Fruit fly (Drosophila melanogaster) whole organism, embryonic: ENCODE results near the gene CG12948.

ENCODE experiments used
- Blimp-1 ChIP-seq: fragments of 200-800 bp; sonication (Bioruptor generic); optimal IDR thresholded peaks from 3 replicates; lab custom pipeline; 2018; ENCODE audit warnings: missing biosample characterization, missing genetic modification characterization, mild to moderate bottlenecking, moderate library complexity, missing genetic modification reagents
- CG10209 ChIP-seq: fragments of 200-800 bp; sonication (Bioruptor generic); optimal IDR thresholded peaks from 3 replicates; lab custom pipeline; 2017; ENCODE audit warnings: missing biosample characterization, mild to moderate bottlenecking, missing genetic modification characterization, missing genetic modification reagents
- CG10274 ChIP-seq: fragments of 200-800 bp; sonication (Bioruptor generic); optimal IDR thresholded peaks from 3 replicates; lab custom pipeline; 2017; ENCODE audit warnings: missing biosample characterization, mild to moderate bottlenecking, missing genetic modification characterization
- CG11695 ChIP-seq: fragments of 200-800 bp; sonication (Bioruptor generic); IDR thresholded peaks from 3 replicates; pipeline ENCODE4 v1.3.6; 2022; ENCODE audit warnings: missing biosample characterization, missing genetic modification characterization
- CG12104 ChIP-seq: fragments of 200-800 bp; sonication (Bioruptor generic); optimal IDR thresholded peaks from 3 replicates; lab custom pipeline; 2016; ENCODE audit warnings: missing biosample characterization, missing genetic modification characterization
- CG12299 ChIP-seq: fragments of 200-800 bp; sonication (Bioruptor generic); optimal IDR thresholded peaks from 2 replicates; lab custom pipeline; 2018; ENCODE audit warnings: missing biosample characterization, mild to moderate bottlenecking, missing genetic modification characterization
- CG16815 ChIP-seq: fragments of 200-800 bp; sonication (Bioruptor generic); optimal IDR thresholded peaks from 3 replicates; lab custom pipeline; 2017; ENCODE audit warnings: missing biosample characterization, mild to moderate bottlenecking, missing genetic modification characterization
- CG3065 ChIP-seq: fragments of 200-800 bp; sonication (Bioruptor generic); optimal IDR thresholded peaks from 2 replicates; lab custom pipeline; 2016; ENCODE audit warnings: missing biosample characterization, missing genetic modification characterization
- CG32772 ChIP-seq: fragments of 200-800 bp; sonication (Bioruptor generic); IDR thresholded peaks from 2 replicates; pipeline ENCODE4 v1.3.6; 2022; ENCODE audit warnings: missing biosample characterization, missing genetic modification characterization
- CG33557 ChIP-seq: fragments of 200-800 bp; sonication (Bioruptor generic); optimal IDR thresholded peaks from 2 replicates; lab custom pipeline; 2019; ENCODE audit warnings: missing biosample characterization, mild to moderate bottlenecking, missing genetic modification characterization, moderate library complexity
- CG34422 ChIP-seq: fragments of 200-800 bp; sonication (Bioruptor generic); IDR thresholded peaks from 3 replicates; pipeline ENCODE4 v1.3.6; 2022; ENCODE audit warnings: missing biosample characterization, missing genetic modification characterization
- CG3995 ChIP-seq: fragments of 200-800 bp; sonication (Bioruptor generic); optimal IDR thresholded peaks from 3 replicates; lab custom pipeline; 2016; ENCODE audit warnings: missing biosample characterization, missing genetic modification characterization
- CG42726 ChIP-seq: fragments of 200-800 bp; sonication (Bioruptor generic); IDR thresholded peaks from 2 replicates; pipeline ENCODE4 v1.3.6; 2022; ENCODE audit warnings: missing biosample characterization, missing genetic modification characterization; ENCODE audit not compliant: partially characterized antibody
- CG5245 ChIP-seq: fragments of 200-800 bp; sonication (Bioruptor generic); optimal IDR thresholded peaks from 3 replicates; lab custom pipeline; 2016; ENCODE audit warnings: missing biosample characterization, missing genetic modification characterization
- CG6254 ChIP-seq: fragments of 200-800 bp; sonication (Bioruptor generic); optimal IDR thresholded peaks from 3 replicates; lab custom pipeline; 2017; ENCODE audit warnings: mild to moderate bottlenecking, missing biosample characterization, missing genetic modification reagents, missing genetic modification characterization
- CG6689 ChIP-seq: fragments of 200-800 bp; sonication (Bioruptor generic); IDR thresholded peaks from 2 replicates; pipeline ENCODE4 v1.3.6; 2022; ENCODE audit warnings: missing biosample characterization, missing genetic modification characterization
- CG7928 ChIP-seq: fragments of 200-800 bp; sonication (Bioruptor generic); optimal IDR thresholded peaks from 2 replicates; lab custom pipeline; 2017; ENCODE audit warnings: missing biosample characterization, mild to moderate bottlenecking, missing genetic modification characterization
- CG8359 ChIP-seq: fragments of 200-800 bp; sonication (Bioruptor generic); optimal IDR thresholded peaks from 2 replicates; lab custom pipeline; 2017; ENCODE audit warnings: missing biosample characterization, mild to moderate bottlenecking, missing genetic modification characterization, borderline replicate concordance
- CTCF ChIP-seq: fragments of 200-800 bp; sonication (Bioruptor generic); optimal IDR thresholded peaks from 2 replicates; lab custom pipeline; 2017; ENCODE audit warnings: missing biosample characterization, mild to moderate bottlenecking, missing genetic modification characterization, moderate library complexity
- Dip3 ChIP-seq: fragments of 200-800 bp; sonication (Bioruptor generic); optimal IDR thresholded peaks from 3 replicates; lab custom pipeline; 2016; ENCODE audit warnings: missing biosample characterization, missing genetic modification characterization
- E2f2 ChIP-seq: fragments of 200-800 bp; sonication (Bioruptor generic); IDR thresholded peaks from 2 replicates; pipeline ENCODE4 v1.3.6; 2022; ENCODE audit warnings: missing biosample characterization, missing genetic modification characterization
- Ets65A ChIP-seq: fragments of 200-800 bp; sonication (Bioruptor generic); peaks from one replicate; lab custom pipeline; 2016; ENCODE audit warnings: missing biosample characterization, missing genetic modification characterization
- H15 ChIP-seq: fragments of 200-800 bp; sonication (Bioruptor generic); IDR thresholded peaks from 3 replicates; pipeline ENCODE4 v1.3.6; 2022; ENCODE audit warnings: missing biosample characterization, missing genetic modification characterization
- Hey ChIP-seq: fragments of 200-800 bp; sonication (Bioruptor generic); optimal IDR thresholded peaks from 3 replicates; lab custom pipeline; 2018; ENCODE audit warnings: missing biosample characterization, mild to moderate bottlenecking, missing genetic modification characterization
- Hmr ChIP-seq: fragments of 200-800 bp; sonication (Bioruptor generic); optimal IDR thresholded peaks from 3 replicates; lab custom pipeline; 2017; ENCODE audit warnings: mild to moderate bottlenecking, missing biosample characterization, missing genetic modification reagents, missing genetic modification characterization
- MESR4 ChIP-seq: fragments of 200-800 bp; sonication (Bioruptor generic); optimal IDR thresholded peaks from 2 replicates; lab custom pipeline; 2018; ENCODE audit warnings: missing biosample characterization, mild to moderate bottlenecking, missing genetic modification characterization, moderate library complexity
- Meics ChIP-seq: fragments of 200-800 bp; sonication (Bioruptor generic); optimal IDR thresholded peaks from 2 replicates; lab custom pipeline; 2017; ENCODE audit warnings: missing biosample characterization, mild to moderate bottlenecking, missing genetic modification characterization
- NC2α ChIP-seq: fragments of 200-800 bp; sonication (Bioruptor generic); optimal IDR thresholded peaks from 2 replicates; lab custom pipeline; 2016; ENCODE audit warnings: missing biosample characterization, missing genetic modification characterization
- Nf-YC ChIP-seq: fragments of 200-800 bp; optimal IDR thresholded peaks from 3 replicates; lab custom pipeline; 2019; ENCODE audit warnings: missing biosample characterization, mild to moderate bottlenecking, missing genetic modification characterization, moderate library complexity
- Oli ChIP-seq: fragments of 200-800 bp; sonication (Bioruptor generic); optimal IDR thresholded peaks from 2 replicates; lab custom pipeline; 2018; ENCODE audit warnings: missing biosample characterization, mild to moderate bottlenecking, missing genetic modification characterization, moderate library complexity
- Pdp1 ChIP-seq, 2 experiments: fragments of 200-800 bp; sonication (Bioruptor generic); optimal IDR thresholded peaks; 3 replicates each; lab custom pipeline; 2016; ENCODE audit warnings: missing biosample characterization in 2 of 2, missing genetic modification characterization in 2 of 2, mild to moderate bottlenecking in 1 of 2, moderate library complexity in 1 of 2
- Xrp1 ChIP-seq: fragments of 200-800 bp; sonication (Bioruptor generic); IDR thresholded peaks from 2 replicates; pipeline ENCODE4 v1.3.6; 2022; ENCODE audit warnings: missing biosample characterization, missing genetic modification characterization
- al ChIP-seq: fragments of 200-800 bp; sonication (Bioruptor generic); IDR thresholded peaks from 2 replicates; pipeline ENCODE4 v1.3.6; 2022; ENCODE audit warnings: missing biosample characterization, missing genetic modification characterization
- bigmax ChIP-seq: fragments of 200-800 bp; sonication (Bioruptor generic); optimal IDR thresholded peaks from 2 replicates; lab custom pipeline; 2018; ENCODE audit warnings: missing biosample characterization, mild to moderate bottlenecking, missing genetic modification characterization
- bowl ChIP-seq: fragments of 200-800 bp; sonication (Bioruptor generic); IDR thresholded peaks from 2 replicates; pipeline ENCODE4 v1.3.6; 2022; ENCODE audit warnings: missing biosample characterization, missing genetic modification characterization
- br ChIP-seq: fragments of >200 bp; optimal IDR thresholded peaks from 2 replicates; lab custom pipeline; 2017
- cad ChIP-seq: fragments of >200 bp; optimal IDR thresholded peaks from 2 replicates; lab custom pipeline; 2017; ENCODE audit warnings: missing biosample characterization, missing genetic modification characterization
- chinmo ChIP-seq: fragments of 200-800 bp; sonication (Bioruptor generic); IDR thresholded peaks from 4 replicates; pipeline ENCODE4 v1.3.6; 2022; ENCODE audit warnings: missing biosample characterization, missing genetic modification characterization; ENCODE audit not compliant: partially characterized antibody
- disco-r ChIP-seq: fragments of 200-800 bp; sonication (Bioruptor generic); optimal IDR thresholded peaks from 2 replicates; lab custom pipeline; 2016; ENCODE audit warnings: missing biosample characterization, missing genetic modification characterization
- eyg ChIP-seq: fragments of 200-800 bp; sonication (Bioruptor generic); optimal IDR thresholded peaks from 3 replicates; lab custom pipeline; 2016; ENCODE audit warnings: missing biosample characterization, missing genetic modification characterization
- kah ChIP-seq: fragments of 200-800 bp; sonication (Bioruptor generic); optimal IDR thresholded peaks from 2 replicates; lab custom pipeline; 2018; ENCODE audit warnings: missing biosample characterization, mild to moderate bottlenecking, missing genetic modification characterization
- ken ChIP-seq: fragments of 200-800 bp; sonication (Bioruptor generic); IDR thresholded peaks from 3 replicates; pipeline ENCODE4 v1.3.6; 2022; ENCODE audit warnings: missing biosample characterization, missing genetic modification characterization
- kni ChIP-seq: fragments of 200-800 bp; sonication (Bioruptor generic); optimal IDR thresholded peaks from 3 replicates; lab custom pipeline; 2017; ENCODE audit warnings: mild to moderate bottlenecking, missing biosample characterization, missing genetic modification reagents, missing genetic modification characterization
- knrl ChIP-seq: fragments of 200-800 bp; sonication (Bioruptor generic); IDR thresholded peaks from 3 replicates; pipeline ENCODE4 v1.3.6; 2022; ENCODE audit warnings: missing biosample characterization, missing genetic modification characterization; ENCODE audit not compliant: partially characterized antibody
- nerfin-2 ChIP-seq: fragments of 200-800 bp; sonication (Bioruptor generic); IDR thresholded peaks from 2 replicates; pipeline ENCODE4 v1.3.6; 2022; ENCODE audit warnings: missing biosample characterization, missing genetic modification characterization; ENCODE audit not compliant: partially characterized antibody
- pita ChIP-seq: fragments of 200-800 bp; sonication (Bioruptor generic); optimal IDR thresholded peaks from 2 replicates; lab custom pipeline; 2017; ENCODE audit warnings: missing biosample characterization, mild to moderate bottlenecking, missing genetic modification characterization
- ro ChIP-seq: fragments of 200-800 bp; sonication (Bioruptor generic); IDR thresholded peaks from 2 replicates; pipeline ENCODE4 v1.3.6; 2022; ENCODE audit warnings: missing biosample characterization, missing genetic modification characterization
- tna ChIP-seq: fragments of 200-800 bp; sonication (Bioruptor generic); IDR thresholded peaks from 2 replicates; pipeline ENCODE4 v1.3.6; 2022; ENCODE audit warnings: missing biosample characterization, missing genetic modification characterization; ENCODE audit not compliant: partially characterized antibody
- usp ChIP-seq: fragments of >200 bp; optimal IDR thresholded peaks from 2 replicates; lab custom pipeline; 2017; ENCODE audit warnings: missing biosample characterization, missing genetic modification characterization
- z ChIP-seq: fragments of 200-800 bp; sonication (Bioruptor generic); IDR thresholded peaks from 3 replicates; pipeline ENCODE4 v1.3.6; 2022; ENCODE audit warnings: missing biosample characterization, missing genetic modification characterization

Gene CG12948

dm6 chr3R:9784341-9785062 lies 37.0 kb upstream of the CG12948 start, which contains the start of the genes MtnA and CG8500 (continued):
- TF ChIP-seq Nf-YC (tag; lab: Kevin White, UChicago) (no peak), CG3995 (GFP tag; lab: Kevin White, UChicago) (no peak), CG16815 (GFP tag; lab: Kevin White, UChicago) (no peak), kni (GFP tag; lab: Kevin White, UChicago) (no peak), E2f2 (GFP tag; lab: Robert Waterston, UW) (peak; percentile 68), disco-r (GFP tag; lab: Kevin White, UChicago) (no peak), eyg (GFP tag; lab: Kevin White, UChicago) (no peak), Meics (GFP tag; lab: Kevin White, UChicago) (no peak), bowl (GFP tag; lab: Robert Waterston, UW) (no peak), CG8359 (GFP tag; lab: Kevin White, UChicago) (no peak), tna (GFP tag; lab: Robert Waterston, UW) (peak; percentile 19; the same call in 1 of the 2 replicates), H15 (GFP tag; lab: Robert Waterston, UW) (no peak), kah (GFP tag; lab: Kevin White, UChicago) (no peak), chinmo (0 out of 4 replicates have a peak, but pooled peaks have one; percentile 65), CG12104 (GFP tag; lab: Kevin White, UChicago) (no peak), Hmr (GFP tag; lab: Kevin White, UChicago) (peak; percentile 79), Hey (no peak), bigmax (GFP tag; lab: Kevin White, UChicago) (peak; percentile 12), z (GFP tag; lab: Robert Waterston, UW) (no peak), CG6254 (GFP tag; lab: Kevin White, UChicago) (no peak), CTCF (peak; percentile 64), nerfin-2 (GFP tag; lab: Robert Waterston, UW) (no peak), Xrp1 (no peak), br (lab: Kevin White, UChicago) (no peak), CG34422 (peak; percentile 75; the same call in 2 of the 3 replicates), al (GFP tag; lab: Robert Waterston, UW) (no peak), cad (GFP tag; lab: Kevin White, UChicago) (no peak), knrl (GFP tag; lab: Robert Waterston, UW) (peak; percentile 19; the same call in 1 of the 3 replicates), Ets65A (GFP tag; lab: Kevin White, UChicago) (peak; percentile 77), Blimp-1 (GFP tag; lab: Kevin White, UChicago) (no peak), Pdp1 (GFP tag; optimal IDR thresholded peaks at IDR 0.05; lab: Kevin White, UChicago) (no peak), CG42726 (GFP tag; lab: Robert Waterston, UW) (peak; percentile 52; the same call in 1 of the 2 replicates), Oli (tag; lab: Kevin White, UChicago) (no peak), CG33557 (GFP tag; lab: Kevin White, UChicago) (no peak), CG10209 (no peak), Dip3 (no peak), ken (GFP tag; lab: Robert Waterston, UW) (0 out of 3 replicates have a peak, but pooled peaks have one; percentile 31), MESR4 (GFP tag; lab: Kevin White, UChicago) (peak; percentile 23), ro (GFP tag; lab: Robert Waterston, UW) (no peak), CG12299 (tag; lab: Kevin White, UChicago) (no peak), CG11695 (GFP tag; lab: Robert Waterston, UW) (no peak), CG3065 (GFP tag; lab: Kevin White, UChicago) (no peak), usp (no peak), pita (GFP tag; lab: Kevin White, UChicago) (peak; percentile 54), NC2α (GFP tag; lab: Kevin White, UChicago) (no peak), CG6689 (no peak), CG32772 (no peak), CG10274 (GFP tag; lab: Kevin White, UChicago) (no peak), CG5245 (GFP tag; lab: Kevin White, UChicago) (no peak), CG7928 (GFP tag; lab: Kevin White, UChicago) (no peak)
